Fruit fly (Drosophila melanogaster): Measurements from ENCODE around the gene CG17328.

dm6 chr2L:16263723-16264122 lies 36.0 kb upstream of the CG17328 start:
- TF ChIP-seq CG8478 (optimal IDR thresholded peaks at IDR 0.05) = no peak
- TF ChIP-seq CTCF (optimal IDR thresholded peaks at IDR 0.05) = no peak
